Worm (Caenorhabditis elegans) whole organism, young adult: ENCODE data around the gene H10D18.5.
A peak's percentile ranks its signal among the peaks of the same experiment; 100 is the strongest.

Experiments
- D2030.7 ChIP-seq: fragments of 200-800 bp; sonication (Bioruptor generic); IDR thresholded peaks from 2 replicates; pipeline ENCODE4 v1.3.6; 2022; ENCODE audit warnings: missing genetic modification reagents, missing genetic modification characterization, missing compliant biosample characterization
- F10E7.11 ChIP-seq: sonication (generic microtip); optimal IDR thresholded peaks from 2 replicates; lab custom pipeline; 2017; ENCODE audit warnings: mild to moderate bottlenecking, missing genetic modification characterization, moderate library complexity, missing compliant biosample characterization
- F37B4.10 ChIP-seq: fragments of 200-800 bp; sonication (Bioruptor generic); IDR thresholded peaks from 2 replicates; pipeline ENCODE4 v1.3.6; 2022; ENCODE audit warnings: missing genetic modification characterization, missing compliant biosample characterization
- K11D2.4 ChIP-seq: fragments of 200-800 bp; sonication (Bioruptor generic); IDR thresholded peaks from 2 replicates; pipeline ENCODE4 v1.3.6; 2022; ENCODE audit warnings: missing genetic modification reagents, missing genetic modification characterization, missing compliant biosample characterization
- akir-1 ChIP-seq: fragments of 200-800 bp; sonication (Bioruptor generic); optimal IDR thresholded peaks from 2 replicates; lab custom pipeline; 2018; ENCODE audit warnings: mild to moderate bottlenecking, missing genetic modification characterization, moderate library complexity, missing compliant biosample characterization
- ama-1 ChIP-seq, 3 experiments: fragments of 150-350 bp in 1 of 3; sonication (generic microtip) in 2 of 3; optimal IDR thresholded peaks; 2 replicates each; lab custom pipeline; 2014 to 2018; ENCODE audit warnings: missing biosample characterization in 2 of 3, missing genetic modification characterization in 2 of 3, missing genetic modification reagents in 2 of 3
- athp-1 ChIP-seq: sonication (generic microtip); optimal IDR thresholded peaks from 2 replicates; lab custom pipeline; 2017; ENCODE audit warnings: mild to moderate bottlenecking, missing genetic modification characterization, missing compliant biosample characterization
- ccch-3 ChIP-seq: fragments of 200-800 bp; sonication (Bioruptor generic); optimal IDR thresholded peaks from 2 replicates; lab custom pipeline; 2018; ENCODE audit warnings: mild to moderate bottlenecking, missing genetic modification characterization, missing compliant biosample characterization
- cebp-1 ChIP-seq, 2 experiments: fragments of 200-800 bp in 1 of 2; sonication (Bioruptor generic) in 1 of 2; sonication (generic microtip) in 1 of 2; IDR thresholded peaks in 1 of 2; optimal IDR thresholded peaks in 1 of 2; 2 replicates each; pipeline versions ENCODE4 v1.3.6 to Lab custom; 2017 to 2022; ENCODE audit warnings: missing compliant biosample characterization in 2 of 2, missing genetic modification characterization in 2 of 2, mild to moderate bottlenecking in 1 of 2, missing genetic modification reagents in 1 of 2, moderate library complexity in 1 of 2
- ceh-27 ChIP-seq: fragments of 200-800 bp; sonication (Bioruptor generic); optimal IDR thresholded peaks from 2 replicates; lab custom pipeline; 2018; ENCODE audit warnings: mild to moderate bottlenecking, missing genetic modification characterization, moderate library complexity, missing compliant biosample characterization
- dpff-1 ChIP-seq: sonication (generic microtip); optimal IDR thresholded peaks from 2 replicates; lab custom pipeline; 2017; ENCODE audit warnings: mild to moderate bottlenecking, missing genetic modification characterization, missing compliant biosample characterization
- efl-1 ChIP-seq: fragments of 150-350 bp; optimal IDR thresholded peaks from 2 replicates; lab custom pipeline; 2014; ENCODE audit warnings: missing biosample characterization, missing genetic modification reagents, missing genetic modification characterization
- ets-4 ChIP-seq: fragments of 200-800 bp; sonication (Bioruptor generic); optimal IDR thresholded peaks from 2 replicates; lab custom pipeline; 2018; ENCODE audit warnings: mild to moderate bottlenecking, missing genetic modification characterization, missing compliant biosample characterization
- fkh-3 ChIP-seq: sonication (generic microtip); optimal IDR thresholded peaks from 2 replicates; lab custom pipeline; 2016; ENCODE audit warnings: mild to moderate bottlenecking, missing genetic modification characterization, missing compliant biosample characterization
- lin-35 ChIP-seq, 3 experiments: fragments of 150-350 bp in 2 of 3; sonication (generic microtip) in 1 of 3; optimal IDR thresholded peaks; 2 replicates each; lab custom pipeline; 2014 to 2018; ENCODE audit warnings: missing biosample characterization in 3 of 3, missing genetic modification characterization in 3 of 3, missing genetic modification reagents in 3 of 3
- lin-54 ChIP-seq: fragments of 200-800 bp; sonication (Bioruptor generic); optimal IDR thresholded peaks from 2 replicates; lab custom pipeline; 2018; ENCODE audit warnings: mild to moderate bottlenecking, missing genetic modification characterization, missing compliant biosample characterization
- madf-10 ChIP-seq: sonication (generic microtip); optimal IDR thresholded peaks from 2 replicates; lab custom pipeline; 2016; ENCODE audit warnings: mild to moderate bottlenecking, missing genetic modification characterization, missing compliant biosample characterization
- nfyb-1 ChIP-seq: fragments of 200-800 bp; sonication (Bioruptor generic); IDR thresholded peaks from 2 replicates; pipeline ENCODE4 v1.3.6; 2022; ENCODE audit warnings: missing genetic modification reagents, missing genetic modification characterization, missing compliant biosample characterization
- snpc-1.3 ChIP-seq: sonication (generic microtip); optimal IDR thresholded peaks from 2 replicates; lab custom pipeline; 2017; ENCODE audit warnings: missing genetic modification characterization, mild to moderate bottlenecking, missing compliant biosample characterization, antibody characterized with exemption, moderate library complexity, missing genotype, missing genetic modification reagents; ENCODE audit not compliant: insufficient read depth
- tbp1 ChIP-seq: fragments of 200-800 bp; sonication (Bioruptor generic); optimal IDR thresholded peaks from 2 replicates; lab custom pipeline; 2018; ENCODE audit warnings: mild to moderate bottlenecking, missing genetic modification characterization, missing compliant biosample characterization
- tbx-9 ChIP-seq: sonication (generic microtip); optimal IDR thresholded peaks from 2 replicates; lab custom pipeline; 2016; ENCODE audit warnings: borderline replicate concordance, missing genetic modification characterization, inconsistent platforms, missing compliant biosample characterization
- tlf-1 ChIP-seq: fragments of 200-800 bp; sonication (Bioruptor generic); optimal IDR thresholded peaks from 2 replicates; lab custom pipeline; 2018; ENCODE audit warnings: mild to moderate bottlenecking, missing genetic modification characterization, missing compliant biosample characterization
- zfh-2 ChIP-seq: fragments of 200-800 bp; sonication (Bioruptor generic); conservative IDR thresholded peaks from 2 replicates; pipeline ENCODE4 v1.3.6; 2022; ENCODE audit warnings: missing genetic modification reagents, missing genetic modification characterization, missing compliant biosample characterization
- zim-3 ChIP-seq: sonication (generic microtip); optimal IDR thresholded peaks from 2 replicates; lab custom pipeline; 2017; ENCODE audit warnings: mild to moderate bottlenecking, missing genetic modification characterization, moderate library complexity, missing compliant biosample characterization
- ztf-18 ChIP-seq: sonication (generic microtip); optimal IDR thresholded peaks from 2 replicates; lab custom pipeline; 2016; ENCODE audit warnings: missing genotype, mild to moderate bottlenecking, missing genetic modification characterization, missing compliant biosample characterization
- ztf-22 ChIP-seq: fragments of 200-800 bp; sonication (Bioruptor generic); optimal IDR thresholded peaks from 2 replicates; lab custom pipeline; 2018; ENCODE audit warnings: mild to moderate bottlenecking, missing genetic modification characterization, moderate library complexity, missing compliant biosample characterization
- ztf-6 ChIP-seq: fragments of 200-800 bp; sonication (Bioruptor generic); IDR thresholded peaks from 2 replicates; pipeline ENCODE4 v1.3.6; 2022; ENCODE audit warnings: missing genetic modification reagents, missing genetic modification characterization, missing compliant biosample characterization

Gene H10D18.5

DNA sequence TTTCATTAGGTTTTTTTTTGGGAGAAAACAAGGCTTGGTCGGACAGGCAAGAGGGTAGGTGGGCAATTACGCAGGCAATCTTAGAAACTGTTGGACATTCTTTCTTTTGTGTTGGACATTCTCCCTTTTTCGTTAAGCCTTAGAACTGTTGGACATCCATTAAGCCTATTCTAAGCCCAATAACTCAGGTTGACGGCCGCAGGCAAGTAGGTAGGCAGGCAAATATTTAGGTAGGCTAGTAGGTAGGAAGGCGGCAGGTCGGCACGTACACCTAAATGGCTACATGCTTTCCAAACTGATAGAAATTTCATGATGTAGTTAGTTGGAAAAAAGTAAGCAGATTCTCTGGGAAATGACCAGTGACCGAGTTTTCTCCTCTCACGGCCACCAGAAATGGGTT, 587 bp upstream of the H10D18.5 start (continued):
- no peak for TF ChIP-seq K11D2.4 (GFP tag; lab: Robert Waterston, UW)

DNA sequence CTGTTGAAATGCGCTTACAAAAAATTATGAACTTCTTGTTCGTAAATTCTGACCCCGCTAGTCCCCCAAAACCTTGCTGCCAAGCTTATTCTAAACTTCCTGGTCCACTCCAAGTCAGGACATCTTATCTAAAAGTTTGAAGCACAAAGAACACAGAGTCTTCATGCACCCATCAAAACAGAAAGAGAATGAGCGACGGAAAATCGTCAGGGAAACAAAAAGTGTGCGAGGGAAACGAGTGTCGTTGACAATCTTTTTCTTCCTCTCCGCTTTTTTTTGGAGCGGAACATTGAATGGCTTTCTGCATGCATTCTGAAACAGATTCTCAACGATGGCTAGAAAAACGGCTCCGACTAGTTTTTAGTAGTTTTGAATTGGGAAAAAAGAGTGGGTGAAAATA, 6.3 kb downstream of the H10D18.5 start:
- no peak for TF ChIP-seq lin-35 (GFP tag; optimal IDR thresholded peaks at IDR 0.05; lab: Kevin White, UChicago)
- TF ChIP-seq, all 124 proteins: peak for 0

- TF ChIP-seq ccch-3 (GFP tag; lab: Kevin White, UChicago), result no peak
- no peak for TF ChIP-seq dpff-1 (tag; lab: Kevin White, UChicago)
- TF ChIP-seq cebp-1 (GFP tag; IDR thresholded peaks at IDR 0.05; lab: Robert Waterston, UW), result no peak
- TF ChIP-seq cebp-1 (tag; optimal IDR thresholded peaks at IDR 0.05; lab: Kevin White, UChicago), result peak; percentile 27
- TF ChIP-seq, all 124 proteins: peak for 1
Observed at ce11 chrV:3820875-3821274, 10.6 kb downstream of the H10D18.5 start.

- TF ChIP-seq tbx-9 (tag; lab: Kevin White, UChicago), result no peak
Observed at ce11 chrV:3814938-3815337, 16.6 kb downstream of the H10D18.5 start, which contains the start of gene H10D18.1. H10D18.1 (plus strand) TSS chrV:3815214.

ce11 chrV:3814009-3814408, 17.5 kb downstream of the H10D18.5 start:
- TF ChIP-seq zfh-2 (peak; percentile 67), ama-1 (optimal IDR thresholded peaks at IDR 0.05; lab: Kevin White, UChicago) (no peak), ama-1 (GFP tag; optimal IDR thresholded peaks at IDR 0.05; lab: Kevin White, UChicago) (no peak)

- TF ChIP-seq athp-1 (tag; lab: Kevin White, UChicago) (no peak), K11D2.4 (GFP tag; lab: Robert Waterston, UW) (no peak), tbp1 (no peak), akir-1 (no peak), ceh-27 (no peak), lin-54 (no peak), zim-3 (tag; lab: Kevin White, UChicago) (no peak)
Observed at ce11 chrV:3812291-3812690, 19.2 kb downstream of the H10D18.5 start, which contains the start of gene scl-12. scl-12 (plus strand) TSS chrV:3812591.

- TF ChIP-seq ztf-18 (tag; lab: Kevin White, UChicago), result no peak
- no peak for TF ChIP-seq ztf-22 (GFP tag; lab: Kevin White, UChicago)
- TF ChIP-seq madf-10 (tag; lab: Kevin White, UChicago), result no peak
- TF ChIP-seq F10E7.11 (tag; lab: Kevin White, UChicago), result no peak
- TF ChIP-seq tlf-1 (GFP tag; lab: Kevin White, UChicago), result no peak
Observed at ce11 chrV:3811541-3811940, 20.0 kb downstream of the H10D18.5 start, which contains the start of gene scl-13. scl-13 (minus strand) TSS chrV:3811641.

ce11 chrV:3810035-3810434, 21.5 kb downstream of the H10D18.5 start:
- TF ChIP-seq D2030.7 (no peak), nfyb-1 (GFP tag; lab: Robert Waterston, UW) (no peak), snpc-1.3 (tag; lab: Kevin White, UChicago) (no peak), fkh-3 (no peak), efl-1 (no peak), athp-1 (tag; lab: Kevin White, UChicago) (no peak), ets-4 (no peak), ztf-6 (no peak), F37B4.10 (GFP tag; lab: Robert Waterston, UW) (no peak), K11D2.4 (GFP tag; lab: Robert Waterston, UW) (no peak)
